Fruit fly (Drosophila melanogaster) whole organism, embryonic: Measurements from ENCODE around the gene ddbt.
A peak's percentile ranks its signal among the peaks of the same experiment; 100 is the strongest.

ENCODE experiments used
- Asciz ChIP-seq: fragments of 200-800 bp; sonication (Bioruptor generic); optimal IDR thresholded peaks from 2 replicates; lab custom pipeline; 2017; ENCODE audit warnings: missing biosample characterization, mild to moderate bottlenecking, missing genetic modification characterization, missing genetic modification reagents
- CG11560 ChIP-seq: fragments of 200-800 bp; sonication (Bioruptor generic); IDR thresholded peaks from 3 replicates; pipeline ENCODE4 v1.3.6; 2022; ENCODE audit warnings: missing biosample characterization, missing genetic modification characterization
- CG11723 ChIP-seq: fragments of 200-800 bp; sonication (Bioruptor generic); optimal IDR thresholded peaks from 2 replicates; lab custom pipeline; 2017; ENCODE audit warnings: missing biosample characterization, mild to moderate bottlenecking, missing genetic modification characterization
- CG12659 ChIP-seq: fragments of 200-800 bp; sonication (Bioruptor generic); optimal IDR thresholded peaks from 3 replicates; lab custom pipeline; 2017; ENCODE audit warnings: mild to moderate bottlenecking, missing biosample characterization, missing genetic modification reagents, missing genetic modification characterization
- CG13894 ChIP-seq: fragments of 200-800 bp; sonication (Bioruptor generic); optimal IDR thresholded peaks from 3 replicates; lab custom pipeline; 2018; ENCODE audit warnings: missing biosample characterization, mild to moderate bottlenecking, missing genetic modification characterization, moderate library complexity
- CG1529 ChIP-seq: fragments of 200-800 bp; sonication (Bioruptor generic); optimal IDR thresholded peaks from 3 replicates; lab custom pipeline; 2018; ENCODE audit warnings: missing biosample characterization, missing genetic modification characterization
- CG16813 ChIP-seq: fragments of 200-800 bp; sonication (Bioruptor generic); IDR thresholded peaks from 3 replicates; pipeline ENCODE4 v1.3.6; 2022; ENCODE audit warnings: missing biosample characterization, missing genetic modification characterization; ENCODE audit not compliant: partially characterized antibody
- CG17829 ChIP-seq: fragments of 200-800 bp; optimal IDR thresholded peaks from 2 replicates; lab custom pipeline; 2019; ENCODE audit warnings: missing biosample characterization, mild to moderate bottlenecking, missing genetic modification characterization, moderate library complexity
- CG1792 ChIP-seq: fragments of 200-800 bp; sonication (Bioruptor generic); optimal IDR thresholded peaks from 2 replicates; lab custom pipeline; 2016; ENCODE audit warnings: missing biosample characterization, missing genetic modification characterization
- CG18619 ChIP-seq: fragments of 200-800 bp; sonication (Bioruptor generic); optimal IDR thresholded peaks from 3 replicates; lab custom pipeline; 2017; ENCODE audit warnings: missing biosample characterization, mild to moderate bottlenecking, missing genetic modification characterization
- CG2116 ChIP-seq: fragments of 200-800 bp; sonication (Bioruptor generic); optimal IDR thresholded peaks from 3 replicates; lab custom pipeline; 2018; ENCODE audit warnings: missing biosample characterization, mild to moderate bottlenecking, missing genetic modification characterization
- CG2199 ChIP-seq: fragments of 200-800 bp; sonication (Bioruptor generic); IDR thresholded peaks from 3 replicates; pipeline ENCODE4 v1.3.6; 2022; ENCODE audit warnings: missing biosample characterization, missing genetic modification characterization
- CG2202 ChIP-seq: fragments of 200-800 bp; sonication (Bioruptor generic); optimal IDR thresholded peaks from 2 replicates; lab custom pipeline; 2018; ENCODE audit warnings: missing biosample characterization, mild to moderate bottlenecking, missing genetic modification characterization
- CG3163 ChIP-seq: fragments of 200-800 bp; sonication (Bioruptor generic); optimal IDR thresholded peaks from 3 replicates; lab custom pipeline; 2016; ENCODE audit warnings: missing biosample characterization, missing genetic modification characterization
- CG32767 ChIP-seq: fragments of 200-800 bp; sonication (Bioruptor generic); IDR thresholded peaks from 2 replicates; pipeline ENCODE4 v1.3.6; 2022; ENCODE audit warnings: missing biosample characterization, missing genetic modification characterization
- CG4360 ChIP-seq: fragments of 200-800 bp; sonication (Bioruptor generic); IDR thresholded peaks from 2 replicates; pipeline ENCODE4 v1.3.6; 2022; ENCODE audit warnings: missing biosample characterization, missing genetic modification characterization
- CG43689 ChIP-seq: fragments of 200-800 bp; sonication (Bioruptor generic); IDR thresholded peaks from 2 replicates; pipeline ENCODE4 v1.3.6; 2022; ENCODE audit warnings: missing biosample characterization, missing genetic modification characterization
- CG6254 ChIP-seq: fragments of 200-800 bp; sonication (Bioruptor generic); optimal IDR thresholded peaks from 3 replicates; lab custom pipeline; 2017; ENCODE audit warnings: mild to moderate bottlenecking, missing biosample characterization, missing genetic modification reagents, missing genetic modification characterization
- CG6765 ChIP-seq: fragments of 200-800 bp; sonication (Bioruptor generic); optimal IDR thresholded peaks from 3 replicates; lab custom pipeline; 2017; ENCODE audit warnings: missing biosample characterization, mild to moderate bottlenecking, missing genetic modification characterization
- CG7963 ChIP-seq: fragments of 200-800 bp; sonication (Bioruptor generic); IDR thresholded peaks from 3 replicates; pipeline ENCODE4 v1.3.6; 2022; ENCODE audit warnings: missing biosample characterization, missing genetic modification characterization; ENCODE audit not compliant: partially characterized antibody
- CG8924 ChIP-seq: fragments of 200-800 bp; optimal IDR thresholded peaks from 3 replicates; lab custom pipeline; 2019; ENCODE audit warnings: missing biosample characterization, mild to moderate bottlenecking, missing genetic modification characterization, moderate library complexity
- CkIIα-i1 ChIP-seq: fragments of 200-800 bp; sonication (Bioruptor generic); IDR thresholded peaks from 2 replicates; pipeline ENCODE4 v1.3.6; 2022; ENCODE audit warnings: missing biosample characterization, missing genetic modification characterization
- CoRest ChIP-seq: fragments of 200-800 bp; sonication (Bioruptor generic); optimal IDR thresholded peaks from 3 replicates; lab custom pipeline; 2018; ENCODE audit warnings: missing biosample characterization, mild to moderate bottlenecking, missing genetic modification characterization, moderate library complexity
- D19A ChIP-seq: fragments of 200-800 bp; optimal IDR thresholded peaks from 3 replicates; lab custom pipeline; 2019; ENCODE audit warnings: missing biosample characterization, mild to moderate bottlenecking, missing genetic modification characterization, moderate library complexity
- Drgx ChIP-seq: fragments of 200-800 bp; sonication (Bioruptor generic); IDR thresholded peaks from 2 replicates; pipeline ENCODE4 v1.3.6; 2022; ENCODE audit warnings: missing biosample characterization, missing genetic modification characterization
- Ets97D ChIP-seq: fragments of 200-800 bp; sonication (Bioruptor generic); optimal IDR thresholded peaks from 3 replicates; lab custom pipeline; 2016; ENCODE audit warnings: missing biosample characterization, missing genetic modification characterization
- GATAe ChIP-seq: fragments of 200-800 bp; sonication (Bioruptor generic); conservative IDR thresholded peaks from 2 replicates; pipeline ENCODE4 v1.3.6; 2022; ENCODE audit warnings: missing biosample characterization, missing genetic modification characterization
- HHEX ChIP-seq: fragments of 200-800 bp; sonication (Bioruptor generic); optimal IDR thresholded peaks from 3 replicates; lab custom pipeline; 2017; ENCODE audit warnings: missing biosample characterization, mild to moderate bottlenecking, missing genetic modification characterization, missing genetic modification reagents
- HLH54F ChIP-seq: fragments of 200-800 bp; sonication (Bioruptor generic); optimal IDR thresholded peaks from 3 replicates; lab custom pipeline; 2016; ENCODE audit warnings: missing biosample characterization, missing genetic modification characterization
- HLHmδ ChIP-seq: fragments of 200-800 bp; sonication (Bioruptor generic); optimal IDR thresholded peaks from 2 replicates; lab custom pipeline; 2018; ENCODE audit warnings: missing biosample characterization, mild to moderate bottlenecking, missing genetic modification characterization, moderate library complexity
- Hsf ChIP-seq: fragments of 200-800 bp; sonication (Bioruptor generic); optimal IDR thresholded peaks from 3 replicates; lab custom pipeline; 2016; ENCODE audit warnings: missing biosample characterization, missing genetic modification characterization
- Jarid2 ChIP-seq: fragments of 200-800 bp; sonication (Bioruptor generic); optimal IDR thresholded peaks from 3 replicates; lab custom pipeline; 2017; ENCODE audit warnings: mild to moderate bottlenecking, missing biosample characterization, missing genetic modification reagents, missing genetic modification characterization
- Med ChIP-seq: fragments of 200-800 bp; sonication (Bioruptor generic); peaks from one replicate; lab custom pipeline; 2016; ENCODE audit warnings: missing biosample characterization, missing genetic modification characterization, mild to moderate bottlenecking, inconsistent platforms, moderate library complexity
- NC2α ChIP-seq: fragments of 200-800 bp; sonication (Bioruptor generic); optimal IDR thresholded peaks from 2 replicates; lab custom pipeline; 2016; ENCODE audit warnings: missing biosample characterization, missing genetic modification characterization
- Oaz ChIP-seq: fragments of 200-800 bp; sonication (Bioruptor generic); IDR thresholded peaks from 2 replicates; pipeline ENCODE4 v1.3.6; 2022; ENCODE audit warnings: missing biosample characterization, missing genetic modification characterization
- PHDP ChIP-seq: fragments of 200-800 bp; sonication (Bioruptor generic); optimal IDR thresholded peaks from 3 replicates; lab custom pipeline; 2018; ENCODE audit warnings: missing biosample characterization, mild to moderate bottlenecking, missing genetic modification characterization, moderate library complexity
- Stat92E ChIP-seq, 3 experiments: fragments of >200 bp in 2 of 3; fragments of 200-800 bp in 1 of 3; sonication (Bioruptor generic) in 1 of 3; optimal IDR thresholded peaks; 2 replicates each; lab custom pipeline; 2017 to 2019; ENCODE audit warnings: missing biosample characterization in 3 of 3, missing genetic modification characterization in 3 of 3, mild to moderate bottlenecking in 1 of 3, moderate library complexity in 1 of 3
- Vsx1 ChIP-seq: fragments of 200-800 bp; sonication (Bioruptor generic); optimal IDR thresholded peaks from 2 replicates; lab custom pipeline; 2017; ENCODE audit warnings: missing biosample characterization, mild to moderate bottlenecking, missing genetic modification characterization, missing genetic modification reagents
- amos ChIP-seq: fragments of 200-800 bp; sonication (Bioruptor generic); IDR thresholded peaks from 2 replicates; pipeline ENCODE4 v1.3.6; 2022; ENCODE audit warnings: missing biosample characterization, missing genetic modification characterization; ENCODE audit not compliant: partially characterized antibody
- ash1 ChIP-seq: fragments of 200-800 bp; sonication (Bioruptor generic); optimal IDR thresholded peaks from 2 replicates; lab custom pipeline; 2018; ENCODE audit warnings: missing biosample characterization, mild to moderate bottlenecking, missing genetic modification characterization
- cad ChIP-seq: fragments of >200 bp; optimal IDR thresholded peaks from 2 replicates; lab custom pipeline; 2017; ENCODE audit warnings: missing biosample characterization, missing genetic modification characterization
- chinmo ChIP-seq: fragments of 200-800 bp; sonication (Bioruptor generic); IDR thresholded peaks from 4 replicates; pipeline ENCODE4 v1.3.6; 2022; ENCODE audit warnings: missing biosample characterization, missing genetic modification characterization; ENCODE audit not compliant: partially characterized antibody
- cwo ChIP-seq: fragments of 200-800 bp; sonication (Bioruptor generic); optimal IDR thresholded peaks from 3 replicates; lab custom pipeline; 2017; ENCODE audit warnings: missing biosample characterization, missing genetic modification characterization, mild to moderate bottlenecking, moderate library complexity, missing genetic modification reagents
- fd64A ChIP-seq: fragments of 200-800 bp; sonication (Bioruptor generic); optimal IDR thresholded peaks from 3 replicates; lab custom pipeline; 2018; ENCODE audit warnings: missing biosample characterization, mild to moderate bottlenecking, missing genetic modification characterization
- gfzf ChIP-seq: fragments of 200-800 bp; sonication (Bioruptor generic); optimal IDR thresholded peaks from 2 replicates; lab custom pipeline; 2016; ENCODE audit warnings: missing biosample characterization, mild to moderate bottlenecking, missing genetic modification characterization, moderate library complexity
- gt ChIP-seq: fragments of 200-800 bp; sonication (Bioruptor generic); IDR thresholded peaks from 2 replicates; pipeline ENCODE4 v1.3.6; 2022; ENCODE audit warnings: missing biosample characterization, missing genetic modification characterization
- her ChIP-seq: fragments of 200-800 bp; sonication (Bioruptor generic); optimal IDR thresholded peaks from 2 replicates; lab custom pipeline; 2016; ENCODE audit warnings: missing biosample characterization, missing genetic modification characterization
- onecut ChIP-seq: fragments of 200-800 bp; sonication (Bioruptor generic); IDR thresholded peaks from 2 replicates; pipeline ENCODE4 v1.3.6; 2022; ENCODE audit warnings: missing biosample characterization, missing genetic modification characterization
- ro ChIP-seq: fragments of 200-800 bp; sonication (Bioruptor generic); IDR thresholded peaks from 2 replicates; pipeline ENCODE4 v1.3.6; 2022; ENCODE audit warnings: missing biosample characterization, missing genetic modification characterization
- sens ChIP-seq: fragments of 200-800 bp; sonication (Bioruptor generic); peaks from one replicate; lab custom pipeline; 2016; ENCODE audit warnings: missing biosample characterization, missing genetic modification characterization
- slbo ChIP-seq: fragments of 200-800 bp; sonication (Bioruptor generic); IDR thresholded peaks from 2 replicates; pipeline ENCODE4 v1.3.6; 2022; ENCODE audit warnings: missing biosample characterization, missing genetic modification characterization

Gene ddbt

DNA sequence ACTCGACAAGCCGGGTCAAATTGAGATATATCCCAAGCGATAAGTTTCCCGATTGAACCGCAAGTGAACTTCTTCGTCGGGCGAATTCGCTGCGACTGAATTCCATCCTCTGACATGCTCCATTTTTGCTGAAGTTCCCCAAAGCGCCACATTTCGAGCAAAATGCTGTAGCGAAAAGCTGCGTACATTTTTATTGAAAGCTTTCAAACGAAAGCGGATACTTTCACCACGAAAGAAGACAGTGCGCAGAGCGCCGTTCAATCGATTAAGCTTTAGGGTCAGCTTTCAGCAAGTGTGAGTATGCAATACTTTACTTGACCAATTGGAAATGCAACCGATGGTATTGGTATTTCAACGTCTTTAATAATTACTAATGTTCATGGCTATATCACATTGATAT, 26.0 kb downstream of the ddbt start, which contains the start of gene mthl10 (continued):
- TF ChIP-seq D19A (tag; lab: Kevin White, UChicago) (no peak), CG4360 (GFP tag; lab: Robert Waterston, UW) (0 out of 2 replicates have a peak, but pooled peaks have one; percentile 16), Med (GFP tag; lab: Kevin White, UChicago) (peak; percentile 39), CG12659 (GFP tag; lab: Kevin White, UChicago) (peak; percentile 10), gt (no peak), GATAe (GFP tag; lab: Robert Waterston, UW) (no peak), CG1792 (GFP tag; lab: Kevin White, UChicago) (no peak), Hsf (GFP tag; lab: Kevin White, UChicago) (no peak), slbo (GFP tag; lab: Robert Waterston, UW) (no peak), NC2α (GFP tag; lab: Kevin White, UChicago) (no peak), amos (GFP tag; lab: Robert Waterston, UW) (peak; percentile 12; the same call in 1 of the 2 replicates), ro (GFP tag; lab: Robert Waterston, UW) (no peak), cad (GFP tag; lab: Kevin White, UChicago) (no peak), chinmo (0 out of 4 replicates have a peak, but pooled peaks have one; percentile 53), her (GFP tag; lab: Kevin White, UChicago) (peak; percentile 81), CG2202 (no peak), HLH54F (no peak), CG3163 (GFP tag; lab: Kevin White, UChicago) (no peak), CG11723 (GFP tag; lab: Kevin White, UChicago) (no peak), Jarid2 (GFP tag; lab: Kevin White, UChicago) (no peak), CG11560 (tag; lab: Robert Waterston, UW) (no peak), HLHmδ (no peak), fd64A (GFP tag; lab: Kevin White, UChicago) (no peak), CkIIα-i1 (no peak), CG32767 (GFP tag; lab: Robert Waterston, UW) (no peak), HHEX (GFP tag; lab: Kevin White, UChicago) (no peak), Ets97D (GFP tag; lab: Kevin White, UChicago) (no peak), Oaz (GFP tag; lab: Robert Waterston, UW) (no peak), CG7963 (GFP tag; lab: Robert Waterston, UW) (no peak), CG18619 (no peak), CG43689 (GFP tag; lab: Robert Waterston, UW) (no peak), CG17829 (tag; lab: Kevin White, UChicago) (no peak), CG6765 (GFP tag; lab: Kevin White, UChicago) (no peak), onecut (GFP tag; lab: Robert Waterston, UW) (peak; percentile 89), gfzf (peak; percentile 35), CG16813 (no peak), Stat92E (GFP tag; optimal IDR thresholded peaks at IDR 0.05; lab: Kevin White, UChicago) (no peak), Asciz (GFP tag; lab: Kevin White, UChicago) (no peak), PHDP (no peak), ash1 (GFP tag; lab: Kevin White, UChicago) (no peak), CG2199 (peak; percentile 64; the same call in 1 of the 3 replicates), sens (GFP tag; lab: Kevin White, UChicago) (no peak), Vsx1 (GFP tag; lab: Kevin White, UChicago) (no peak), cwo (GFP tag; lab: Kevin White, UChicago) (no peak), CG13894 (tag; lab: Kevin White, UChicago) (no peak), CG2116 (no peak), CG6254 (GFP tag; lab: Kevin White, UChicago) (no peak), CoRest (no peak), CG8924 (tag; lab: Kevin White, UChicago) (no peak), Drgx (GFP tag; lab: Robert Waterston, UW) (no peak), CG1529 (GFP tag; lab: Kevin White, UChicago) (no peak)
